Worm (Caenorhabditis elegans) whole organism, L4 larva: ENCODE data around the gene col-157.

Source experiments
- ZK546.5 ChIP-seq, 2 experiments: sonication (generic microtip); optimal IDR thresholded peaks; 2 replicates each; lab custom pipeline; 2017; ENCODE audit warnings: missing biosample characterization in 2 of 2, missing genetic modification characterization in 2 of 2
- cey-2 ChIP-seq: sonication (generic microtip); optimal IDR thresholded peaks from 3 replicates; lab custom pipeline; 2017; ENCODE audit warnings: missing genetic modification characterization, mild to moderate bottlenecking, missing compliant biosample characterization, antibody characterized with exemption, borderline replicate concordance; ENCODE audit not compliant: insufficient read depth
- skn-1 ChIP-seq: fragments of 150-350 bp; optimal IDR thresholded peaks from 2 replicates; lab custom pipeline; 2014; ENCODE audit warnings: missing biosample characterization, missing genetic modification characterization

DNA sequence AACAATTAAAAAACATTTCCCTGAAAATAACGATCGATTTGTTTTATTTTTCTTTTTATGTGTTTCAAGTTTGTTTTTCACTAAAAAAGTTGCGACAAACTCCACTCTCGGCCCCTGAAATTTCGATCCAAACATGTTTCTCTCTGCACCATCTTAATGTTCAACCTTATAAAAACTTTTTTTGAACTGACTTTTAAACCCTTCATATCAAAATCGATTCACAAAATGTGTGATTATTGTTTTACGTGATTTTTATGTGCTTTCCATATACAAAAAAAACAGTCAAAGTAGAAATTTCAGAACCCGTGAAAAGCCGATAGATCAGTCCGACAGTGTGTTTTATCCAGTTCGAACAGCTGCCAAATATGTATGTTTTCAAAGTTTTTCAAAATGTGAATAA, 43.7 kb downstream of the col-157 start, which contains the start of gene ccch-1:
- no peak for TF ChIP-seq ZK546.5 (tag; optimal IDR thresholded peaks at IDR 0.05; lab: Kevin White, UChicago)
- TF ChIP-seq cey-2 (tag; lab: Kevin White, UChicago): no peak
- no peak for TF ChIP-seq skn-1 (tag; lab: Kevin White, UChicago)
